Fruit fly (Drosophila melanogaster) whole organism, prepupa: ENCODE data around the gene CG7988.

Source experiments
- Blimp-1 ChIP-seq: fragments of 200-800 bp; sonication (Bioruptor generic); optimal IDR thresholded peaks from 3 replicates; lab custom pipeline; 2017; ENCODE audit warnings: missing biosample characterization, missing genetic modification characterization, mild to moderate bottlenecking, moderate library complexity, missing genetic modification reagents
- CG10631 ChIP-seq: fragments of 200-800 bp; sonication (Bioruptor generic); optimal IDR thresholded peaks from 2 replicates; lab custom pipeline; 2016; ENCODE audit warnings: missing biosample characterization, missing genetic modification characterization
- CG10669 ChIP-seq: fragments of 200-800 bp; sonication (Bioruptor generic); optimal IDR thresholded peaks from 3 replicates; lab custom pipeline; 2018; ENCODE audit warnings: missing biosample characterization, mild to moderate bottlenecking, missing genetic modification characterization, moderate library complexity
- CG11762 ChIP-seq: fragments of 200-800 bp; sonication (Bioruptor generic); optimal IDR thresholded peaks from 3 replicates; lab custom pipeline; 2016; ENCODE audit warnings: missing biosample characterization, missing genetic modification characterization; ENCODE audit not compliant: insufficient read depth
- CG11902 ChIP-seq: fragments of 200-800 bp; sonication (Bioruptor generic); optimal IDR thresholded peaks from 3 replicates; lab custom pipeline; 2016; ENCODE audit warnings: missing biosample characterization, missing genetic modification characterization
- CG15336 ChIP-seq: fragments of 200-800 bp; sonication (Bioruptor generic); IDR thresholded peaks from 2 replicates; pipeline ENCODE4 v1.3.6; 2022; ENCODE audit warnings: missing biosample characterization, missing genetic modification characterization
- CG16779 ChIP-seq: fragments of 200-800 bp; sonication (Bioruptor generic); optimal IDR thresholded peaks from 3 replicates; lab custom pipeline; 2017; ENCODE audit warnings: missing biosample characterization, mild to moderate bottlenecking, missing genetic modification characterization
- CG32006 ChIP-seq: fragments of 200-800 bp; sonication (Bioruptor generic); optimal IDR thresholded peaks from 3 replicates; lab custom pipeline; 2017; ENCODE audit warnings: missing biosample characterization, mild to moderate bottlenecking, missing genetic modification characterization
- CG34406 ChIP-seq: fragments of 200-800 bp; sonication (Bioruptor generic); optimal IDR thresholded peaks from 3 replicates; lab custom pipeline; 2016; ENCODE audit warnings: missing biosample characterization, missing genetic modification characterization
- CG3919 ChIP-seq: fragments of 200-800 bp; sonication (Bioruptor generic); optimal IDR thresholded peaks from 3 replicates; lab custom pipeline; 2016; ENCODE audit warnings: missing biosample characterization, missing genetic modification characterization
- CG4318 ChIP-seq: fragments of 200-800 bp; sonication (Bioruptor generic); optimal IDR thresholded peaks from 3 replicates; lab custom pipeline; 2017; ENCODE audit warnings: missing biosample characterization, mild to moderate bottlenecking, missing genetic modification characterization
- CG6163 ChIP-seq: fragments of 200-800 bp; sonication (Bioruptor generic); IDR thresholded peaks from 3 replicates; pipeline ENCODE4 v1.3.6; 2022; ENCODE audit warnings: missing biosample characterization, missing genetic modification characterization
- CG6276 ChIP-seq: fragments of 200-800 bp; sonication (Bioruptor generic); optimal IDR thresholded peaks from 2 replicates; lab custom pipeline; 2017; ENCODE audit warnings: missing biosample characterization, mild to moderate bottlenecking, missing genetic modification characterization
- CG6792 ChIP-seq: fragments of 200-800 bp; sonication (Bioruptor generic); optimal IDR thresholded peaks from 3 replicates; lab custom pipeline; 2016; ENCODE audit warnings: missing biosample characterization, missing genetic modification characterization
- CG6854 ChIP-seq: fragments of 200-800 bp; sonication (Bioruptor generic); optimal IDR thresholded peaks from 2 replicates; lab custom pipeline; 2017; ENCODE audit warnings: missing biosample characterization, mild to moderate bottlenecking, missing genetic modification characterization
- CG7368 ChIP-seq: fragments of 200-800 bp; sonication (Bioruptor generic); optimal IDR thresholded peaks from 3 replicates; lab custom pipeline; 2016; ENCODE audit warnings: missing biosample characterization, missing genetic modification characterization
- CG8119 ChIP-seq: fragments of 200-800 bp; sonication (Bioruptor generic); IDR thresholded peaks from 3 replicates; pipeline ENCODE4 v1.3.6; 2022; ENCODE audit warnings: missing biosample characterization, missing genetic modification characterization
- CG8319 ChIP-seq: fragments of 200-800 bp; sonication (Bioruptor generic); optimal IDR thresholded peaks from 3 replicates; lab custom pipeline; 2016; ENCODE audit warnings: missing biosample characterization, missing genetic modification characterization
- CG9139 ChIP-seq: fragments of 200-800 bp; sonication (Bioruptor generic); optimal IDR thresholded peaks from 3 replicates; lab custom pipeline; 2017; ENCODE audit warnings: missing biosample characterization, mild to moderate bottlenecking, missing genetic modification characterization
- Eip75B ChIP-seq: fragments of 200-800 bp; sonication (Bioruptor generic); optimal IDR thresholded peaks from 3 replicates; lab custom pipeline; 2016; ENCODE audit warnings: missing biosample characterization, missing genetic modification characterization
- Eip78C ChIP-seq: fragments of 200-800 bp; sonication (Bioruptor generic); peaks from one replicate; lab custom pipeline; 2016; ENCODE audit warnings: missing biosample characterization, missing genetic modification characterization
- Eip93F ChIP-seq: fragments of 200-800 bp; sonication (Bioruptor generic); optimal IDR thresholded peaks from 2 replicates; lab custom pipeline; 2016; ENCODE audit warnings: missing biosample characterization, mild to moderate bottlenecking, missing genetic modification characterization
- Ets96B ChIP-seq: fragments of 200-800 bp; optimal IDR thresholded peaks from 2 replicates; lab custom pipeline; 2019; ENCODE audit warnings: missing biosample characterization, mild to moderate bottlenecking, missing genetic modification characterization, moderate library complexity
- Gug ChIP-seq: fragments of 200-800 bp; sonication (Bioruptor generic); IDR thresholded peaks from 2 replicates; pipeline ENCODE4 v1.3.6; 2022; ENCODE audit warnings: missing biosample characterization, missing genetic modification characterization
- Hr38 ChIP-seq: sonication (Bioruptor generic); optimal IDR thresholded peaks from 2 replicates; lab custom pipeline; 2016; ENCODE audit warnings: missing biosample characterization, missing genetic modification characterization
- Hr4 ChIP-seq: fragments of 200-800 bp; sonication (Bioruptor generic); optimal IDR thresholded peaks from 3 replicates; lab custom pipeline; 2016; ENCODE audit warnings: missing biosample characterization, missing genetic modification characterization
- Lpt ChIP-seq: fragments of 200-800 bp; sonication (Bioruptor generic); optimal IDR thresholded peaks from 3 replicates; lab custom pipeline; 2016; ENCODE audit warnings: missing biosample characterization, missing genetic modification characterization
- Smox ChIP-seq: fragments of 200-800 bp; sonication (Bioruptor generic); optimal IDR thresholded peaks from 3 replicates; lab custom pipeline; 2016; ENCODE audit warnings: missing biosample characterization, missing genetic modification characterization
- Sox102F ChIP-seq: fragments of 200-800 bp; sonication (Bioruptor generic); optimal IDR thresholded peaks from 2 replicates; lab custom pipeline; 2016; ENCODE audit warnings: missing biosample characterization, mild to moderate bottlenecking, missing genetic modification characterization
- achi ChIP-seq: fragments of 200-800 bp; sonication (Bioruptor generic); optimal IDR thresholded peaks from 3 replicates; lab custom pipeline; 2016; ENCODE audit warnings: missing biosample characterization, missing genetic modification characterization
- acj6 ChIP-seq: fragments of 200-800 bp; sonication (Bioruptor generic); optimal IDR thresholded peaks from 3 replicates; lab custom pipeline; 2016; ENCODE audit warnings: missing biosample characterization, missing genetic modification characterization
- cyc ChIP-seq: fragments of 200-800 bp; sonication (Bioruptor generic); optimal IDR thresholded peaks from 3 replicates; lab custom pipeline; 2016; ENCODE audit warnings: missing biosample characterization, missing genetic modification characterization
- dsx ChIP-seq: fragments of 200-800 bp; optimal IDR thresholded peaks from 3 replicates; lab custom pipeline; 2019; ENCODE audit warnings: missing biosample characterization, mild to moderate bottlenecking, missing genetic modification characterization, moderate library complexity; ENCODE audit not compliant: poor library complexity, severe bottlenecking
- eg ChIP-seq: fragments of 200-800 bp; sonication (Bioruptor generic); IDR thresholded peaks from 3 replicates; pipeline ENCODE4 v1.3.6; 2022; ENCODE audit warnings: missing biosample characterization, missing genetic modification characterization
- esn ChIP-seq: fragments of 200-800 bp; sonication (Bioruptor generic); optimal IDR thresholded peaks from 2 replicates; lab custom pipeline; 2016; ENCODE audit warnings: missing biosample characterization, mild to moderate bottlenecking, missing genetic modification characterization, moderate library complexity
- fkh ChIP-seq: fragments of 200-800 bp; sonication (Bioruptor generic); optimal IDR thresholded peaks from 3 replicates; lab custom pipeline; 2017; ENCODE audit warnings: missing biosample characterization, mild to moderate bottlenecking, missing genetic modification characterization, moderate library complexity
- lz ChIP-seq: fragments of 200-800 bp; sonication (Bioruptor generic); optimal IDR thresholded peaks from 3 replicates; lab custom pipeline; 2016; ENCODE audit warnings: missing biosample characterization, missing genetic modification characterization
- net ChIP-seq: fragments of 200-800 bp; sonication (Bioruptor generic); optimal IDR thresholded peaks from 3 replicates; lab custom pipeline; 2016; ENCODE audit warnings: missing biosample characterization, missing genetic modification characterization
- pdm3 ChIP-seq: fragments of 200-800 bp; sonication (Bioruptor generic); optimal IDR thresholded peaks from 3 replicates; lab custom pipeline; 2016; ENCODE audit warnings: missing biosample characterization, missing genetic modification characterization
- spab ChIP-seq: fragments of 200-800 bp; sonication (Bioruptor generic); optimal IDR thresholded peaks from 2 replicates; lab custom pipeline; 2017; ENCODE audit warnings: missing biosample characterization, mild to moderate bottlenecking, missing genetic modification characterization, missing genetic modification reagents
- topi ChIP-seq: fragments of 200-800 bp; sonication (Bioruptor generic); optimal IDR thresholded peaks from 3 replicates; lab custom pipeline; 2016; ENCODE audit warnings: missing biosample characterization, missing genetic modification characterization
- vri ChIP-seq: fragments of 200-800 bp; sonication (Bioruptor generic); optimal IDR thresholded peaks from 3 replicates; lab custom pipeline; 2016; ENCODE audit warnings: missing biosample characterization, mild to moderate bottlenecking, missing genetic modification characterization

Gene CG7988

dm6 chr3R:18196991-18197801 is 23.1 kb upstream of the CG7988 start (continued):
- peak; percentile 84 for TF ChIP-seq Ets96B (tag; lab: Kevin White, UChicago)
- peak; percentile 67 for TF ChIP-seq CG32006 (GFP tag; lab: Kevin White, UChicago)
- TF ChIP-seq Gug (GFP tag; lab: Robert Waterston, UW): no peak
- TF ChIP-seq CG8119 (GFP tag; lab: Robert Waterston, UW): no peak
- peak; percentile 21 for TF ChIP-seq CG3919 (GFP tag; lab: Kevin White, UChicago)
- TF ChIP-seq lz (GFP tag; lab: Kevin White, UChicago): peak; percentile 54
- TF ChIP-seq CG6854: peak; percentile 86
- no peak for TF ChIP-seq CG15336 (GFP tag; lab: Robert Waterston, UW)
- peak; percentile 96 for TF ChIP-seq CG6276
- peak; percentile 65 for TF ChIP-seq CG10669 (GFP tag; lab: Kevin White, UChicago)
- peak; percentile 77 for TF ChIP-seq vri (GFP tag; lab: Kevin White, UChicago)
- peak; percentile 53 for TF ChIP-seq CG4318 (GFP tag; lab: Kevin White, UChicago)
- TF ChIP-seq CG8319: no peak
- no peak for TF ChIP-seq Hr38 (GFP tag; lab: Kevin White, UChicago)
- peak; percentile 11 for TF ChIP-seq Blimp-1
- TF ChIP-seq CG9139 (GFP tag; lab: Kevin White, UChicago): peak; percentile 92
- TF ChIP-seq topi (GFP tag; lab: Kevin White, UChicago): peak; percentile 54
- no peak for TF ChIP-seq CG11762 (GFP tag; lab: Kevin White, UChicago)
- peak; percentile 53 for TF ChIP-seq acj6 (GFP tag; lab: Kevin White, UChicago)
- peak; percentile 44 for TF ChIP-seq Hr4
- TF ChIP-seq CG34406 (GFP tag; lab: Kevin White, UChicago): peak; percentile 23
- TF ChIP-seq CG11902 (GFP tag; lab: Kevin White, UChicago): peak; percentile 30
- peak; percentile 88 for TF ChIP-seq Eip78C (GFP tag; lab: Kevin White, UChicago)
- TF ChIP-seq CG16779 (tag; lab: Kevin White, UChicago): peak; percentile 92
- peak; percentile 42 for TF ChIP-seq Eip75B
- no peak for TF ChIP-seq eg (GFP tag; lab: Robert Waterston, UW)
- TF ChIP-seq Lpt (GFP tag; lab: Kevin White, UChicago): peak; percentile 79
- TF ChIP-seq esn: peak; percentile 74
- peak; percentile 68 for TF ChIP-seq CG10631
- TF ChIP-seq CG6792 (GFP tag; lab: Kevin White, UChicago): peak; percentile 25
- TF ChIP-seq spab: peak; percentile 79
- TF ChIP-seq CG7368 (GFP tag; lab: Kevin White, UChicago): peak; percentile 10
- peak; percentile 65 for TF ChIP-seq pdm3 (GFP tag; lab: Kevin White, UChicago)
- peak; percentile 57 for TF ChIP-seq achi
- TF ChIP-seq CG6163 (GFP tag; lab: Robert Waterston, UW): no peak
- peak; percentile 77 for TF ChIP-seq Eip93F
- peak; percentile 63 for TF ChIP-seq Smox (GFP tag; lab: Kevin White, UChicago)
- peak; percentile 86 for TF ChIP-seq dsx (GFP tag; lab: Kevin White, UChicago)

- TF ChIP-seq Sox102F (GFP tag; lab: Kevin White, UChicago) (no peak), pdm3 (GFP tag; lab: Kevin White, UChicago) (no peak), net (GFP tag; lab: Kevin White, UChicago) (no peak), topi (GFP tag; lab: Kevin White, UChicago) (no peak), CG11902 (GFP tag; lab: Kevin White, UChicago) (no peak), cyc (GFP tag; lab: Kevin White, UChicago) (no peak), fkh (GFP tag; lab: Kevin White, UChicago) (no peak)
Observed at dm6 chr3R:18197802-18198148, 22.6 kb upstream of the CG7988 start.
